Fruit fly (Drosophila melanogaster) S2 (cell line): Measurements from ENCODE around the gene CG16798.

Source experiments
- CG8478 ChIP-seq: fragments of >200 bp; optimal IDR thresholded peaks from 2 replicates; lab custom pipeline; 2018
- CTCF ChIP-seq, 2 experiments: fragments of >200 bp; optimal IDR thresholded peaks; 2 replicates each; lab custom pipeline; 2018

CG16798 gene

DNA sequence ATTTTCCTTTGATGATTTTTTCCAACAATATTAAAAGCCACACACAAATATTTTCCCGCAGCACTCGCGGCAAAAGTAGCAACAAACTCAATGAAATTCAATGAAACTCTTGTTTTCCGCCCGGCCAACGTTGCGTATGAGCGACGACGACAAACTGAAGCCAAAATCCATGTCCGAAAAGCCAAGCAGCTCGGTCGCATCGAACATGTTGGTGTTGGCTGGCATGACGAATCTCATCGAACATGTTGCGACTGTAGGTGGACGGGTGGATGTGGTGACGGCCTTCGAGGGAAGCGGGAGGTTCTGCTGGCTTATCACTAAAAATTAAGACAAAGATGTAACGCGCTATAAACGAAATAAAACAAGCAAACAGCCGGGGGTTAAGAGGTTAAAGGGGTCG lies 17.1 kb upstream of the CG16798 start:
- TF ChIP-seq CTCF (optimal IDR thresholded peaks at IDR 0.05; lab: Kevin White, UChicago) (no peak), CG8478 (lab: Kevin White, UChicago) (no peak)

DNA sequence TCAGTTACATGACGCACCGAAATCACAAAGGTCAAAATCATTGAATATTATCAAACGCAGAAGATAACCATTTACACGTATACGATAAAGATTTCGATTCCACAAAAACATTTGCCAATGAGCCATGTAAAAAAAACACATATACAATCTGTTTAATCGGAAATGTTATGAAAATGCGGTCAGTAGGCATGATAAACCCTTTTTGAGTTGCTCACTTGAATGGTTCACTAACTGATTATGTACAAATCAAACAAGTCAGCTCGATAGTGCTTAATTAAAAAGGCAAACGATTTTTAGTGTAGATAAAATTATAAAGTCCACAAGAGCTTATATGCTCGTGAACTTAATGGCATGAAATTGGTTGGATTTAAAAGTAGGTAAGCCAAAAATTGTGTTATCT lies 14.9 kb upstream of the CG16798 start:
- TF ChIP-seq CTCF (optimal IDR thresholded peaks at IDR 0.05; lab: Kevin White, UChicago) (no peak), CG8478 (lab: Kevin White, UChicago) (no peak)

DNA sequence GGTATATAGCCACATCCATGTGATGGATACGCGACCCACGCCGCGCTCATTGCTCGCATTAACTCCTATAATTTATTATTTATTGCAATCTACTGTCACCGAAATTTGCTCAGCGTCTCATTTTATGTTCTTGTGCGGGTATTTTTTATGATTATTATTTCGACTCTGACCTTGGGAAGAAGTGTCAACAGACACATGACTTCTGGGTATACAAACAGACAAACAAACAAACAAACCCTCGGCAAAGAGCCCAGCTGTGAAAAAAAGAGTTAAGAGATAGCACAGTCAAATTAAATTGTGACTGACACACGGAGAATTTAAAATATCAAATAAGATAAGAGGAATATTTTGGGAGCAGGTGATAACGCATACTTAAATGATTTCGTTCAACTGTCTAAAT lies 7.8 kb upstream of the CG16798 start:
- TF ChIP-seq CG8478 (lab: Kevin White, UChicago) (no peak), CTCF (optimal IDR thresholded peaks at IDR 0.05; lab: Kevin White, UChicago) (no peak)

DNA sequence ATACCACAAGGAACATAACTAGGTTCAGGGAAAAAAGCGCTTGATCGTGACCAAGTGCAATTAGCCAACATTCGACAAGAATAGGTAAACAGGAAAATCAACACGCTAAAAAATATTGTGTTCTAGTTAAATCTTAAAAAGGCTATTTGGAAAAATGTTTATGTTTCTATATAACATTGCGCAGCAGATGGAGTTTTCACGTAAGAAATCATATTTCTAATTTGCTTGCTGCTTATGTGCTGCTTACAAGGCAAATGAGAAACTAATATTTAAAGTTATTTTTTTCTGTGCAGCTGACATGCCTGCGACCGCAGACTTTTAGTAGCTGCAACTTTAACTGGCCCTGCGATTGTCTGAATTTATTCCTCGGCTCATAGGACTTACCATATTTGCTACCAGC lies 827 bp downstream of the CG16798 start:
- TF ChIP-seq CTCF (optimal IDR thresholded peaks at IDR 0.05; lab: Kevin White, UChicago) (no peak), CG8478 (lab: Kevin White, UChicago) (no peak)

DNA sequence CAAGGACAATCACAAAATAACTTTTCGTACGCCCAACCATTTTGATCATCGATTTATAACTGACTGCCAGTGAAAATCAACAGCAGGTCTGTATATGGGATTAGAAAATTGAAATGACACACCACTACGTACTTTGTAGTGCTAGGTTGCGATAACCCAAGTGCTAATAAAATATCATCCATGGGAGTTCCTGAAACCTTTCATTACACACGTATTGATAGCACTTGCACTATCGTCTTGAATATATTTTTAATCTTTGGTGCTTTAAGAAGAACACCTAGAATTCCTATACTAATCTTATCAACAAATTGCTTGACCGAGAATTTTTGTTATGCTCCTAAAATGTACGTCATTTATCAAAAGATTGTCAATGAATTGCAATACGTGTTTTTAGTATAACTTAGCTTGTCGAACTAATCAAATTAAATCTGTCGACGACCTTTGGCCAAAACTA lies 8.1 kb downstream of the CG16798 start, which contains the start of gene Ugt37A1:
Gene Ugt37A1, minus strand, starts transcription at position 51 of the 454 bp plus-strand sequence.
- TF ChIP-seq CG8478 (lab: Kevin White, UChicago), result no peak
- no peak for TF ChIP-seq CTCF (optimal IDR thresholded peaks at IDR 0.05; lab: Kevin White, UChicago)

DNA sequence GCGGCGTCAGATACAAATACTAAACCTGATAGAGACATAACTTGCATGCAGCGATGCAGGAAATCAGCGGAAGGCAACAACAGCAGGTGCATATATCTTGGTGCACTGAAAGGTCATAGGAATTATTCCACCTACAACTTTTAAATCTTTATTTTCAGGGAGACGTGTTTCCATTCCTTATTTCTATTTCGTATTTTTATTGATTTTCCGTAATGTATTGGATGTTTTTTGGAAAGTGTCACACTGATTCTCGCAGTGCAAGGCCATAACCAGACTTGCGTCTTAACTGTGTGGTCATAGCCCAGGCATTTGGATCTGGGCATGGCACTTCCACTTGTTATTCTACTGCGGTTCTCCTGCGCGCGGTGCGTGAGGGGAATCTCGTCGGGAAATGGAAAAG lies 10.7 kb downstream of the CG16798 start:
- no peak for TF ChIP-seq CG8478 (lab: Kevin White, UChicago)
- no peak for TF ChIP-seq CTCF (optimal IDR thresholded peaks at IDR 0.05; lab: Kevin White, UChicago)

DNA sequence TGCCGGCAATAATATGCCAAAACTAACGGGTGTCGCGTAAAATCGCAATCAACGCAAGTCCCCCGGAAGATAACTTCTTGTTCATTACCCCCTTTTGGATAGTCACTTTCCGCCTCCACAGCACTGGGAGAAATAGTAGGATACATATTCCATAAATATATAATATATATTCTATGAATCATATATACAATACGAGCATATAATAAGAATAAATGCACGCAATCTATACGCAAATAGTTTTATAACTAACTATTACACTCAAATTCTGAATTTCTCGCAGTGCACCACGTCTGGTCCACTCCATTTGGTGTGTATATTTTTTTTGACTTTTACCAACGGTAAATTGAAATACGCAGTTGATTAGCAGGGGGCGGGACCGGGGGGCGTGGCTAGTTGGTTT lies 12.0 kb downstream of the CG16798 start:
- no peak for TF ChIP-seq CG8478 (lab: Kevin White, UChicago)

DNA sequence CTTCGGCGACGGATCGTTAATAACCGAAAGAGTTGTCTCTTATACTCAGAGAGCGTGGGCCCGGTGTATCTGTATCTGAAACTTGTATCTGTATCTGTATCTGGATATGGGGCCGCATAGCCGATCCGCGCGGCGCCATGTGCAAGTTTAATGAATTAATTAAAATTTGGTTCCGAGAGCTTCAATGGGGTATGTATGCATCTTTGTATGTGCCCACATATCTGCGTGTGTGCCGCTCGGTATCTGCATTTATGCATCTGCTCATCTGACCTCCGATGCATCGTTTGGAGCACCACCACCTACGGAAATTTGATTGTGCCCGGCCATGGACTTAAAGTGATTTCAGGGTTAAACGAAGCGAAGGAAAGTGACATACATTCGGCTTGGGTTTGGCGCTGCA lies 29.4 kb downstream of the CG16798 start:
- no peak for TF ChIP-seq CG8478 (lab: Kevin White, UChicago)

DNA sequence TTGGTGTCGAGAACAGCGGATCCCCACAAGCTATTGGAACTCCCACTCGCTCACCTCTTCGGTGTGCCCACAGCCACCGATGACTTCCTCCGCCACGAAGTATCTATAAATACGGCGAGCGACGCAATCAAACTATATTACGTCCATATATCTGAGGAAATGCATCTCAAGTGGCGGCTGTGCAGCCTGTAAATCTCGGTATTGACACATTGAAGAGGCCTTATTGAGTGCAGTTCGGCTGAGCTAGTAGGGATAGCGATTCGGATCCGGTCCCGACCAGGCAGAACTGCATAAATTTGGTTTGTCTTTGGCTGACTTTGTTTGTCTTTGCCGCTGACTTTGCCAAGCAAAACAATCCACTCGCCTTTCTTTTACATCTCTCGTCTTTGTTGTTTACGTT lies 30.0 kb downstream of the CG16798 start:
- TF ChIP-seq CTCF (optimal IDR thresholded peaks at IDR 0.05; lab: Kevin White, UChicago) (no peak), CG8478 (lab: Kevin White, UChicago) (no peak)

DNA sequence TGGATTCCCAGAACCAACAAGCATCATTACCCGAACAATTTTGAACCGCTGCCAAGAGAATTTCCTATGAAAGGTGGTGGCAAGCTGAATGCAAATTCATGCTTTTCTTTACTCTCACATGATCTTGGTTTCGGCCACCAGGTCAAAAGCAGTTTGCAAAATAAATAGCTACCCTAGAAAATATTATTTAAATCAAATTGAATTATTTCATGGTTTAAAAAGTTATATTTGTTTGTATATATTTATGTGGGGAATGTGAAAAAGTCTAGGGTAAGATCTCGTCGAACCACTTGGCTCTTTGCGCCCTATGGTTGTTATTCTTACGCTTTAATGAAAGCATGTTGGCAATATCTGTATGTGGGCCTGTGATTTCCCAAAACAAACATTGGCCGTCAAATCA lies 30.4 kb downstream of the CG16798 start:
- no peak for TF ChIP-seq CTCF (optimal IDR thresholded peaks at IDR 0.05; lab: Kevin White, UChicago)
- no peak for TF ChIP-seq CG8478 (lab: Kevin White, UChicago)

DNA sequence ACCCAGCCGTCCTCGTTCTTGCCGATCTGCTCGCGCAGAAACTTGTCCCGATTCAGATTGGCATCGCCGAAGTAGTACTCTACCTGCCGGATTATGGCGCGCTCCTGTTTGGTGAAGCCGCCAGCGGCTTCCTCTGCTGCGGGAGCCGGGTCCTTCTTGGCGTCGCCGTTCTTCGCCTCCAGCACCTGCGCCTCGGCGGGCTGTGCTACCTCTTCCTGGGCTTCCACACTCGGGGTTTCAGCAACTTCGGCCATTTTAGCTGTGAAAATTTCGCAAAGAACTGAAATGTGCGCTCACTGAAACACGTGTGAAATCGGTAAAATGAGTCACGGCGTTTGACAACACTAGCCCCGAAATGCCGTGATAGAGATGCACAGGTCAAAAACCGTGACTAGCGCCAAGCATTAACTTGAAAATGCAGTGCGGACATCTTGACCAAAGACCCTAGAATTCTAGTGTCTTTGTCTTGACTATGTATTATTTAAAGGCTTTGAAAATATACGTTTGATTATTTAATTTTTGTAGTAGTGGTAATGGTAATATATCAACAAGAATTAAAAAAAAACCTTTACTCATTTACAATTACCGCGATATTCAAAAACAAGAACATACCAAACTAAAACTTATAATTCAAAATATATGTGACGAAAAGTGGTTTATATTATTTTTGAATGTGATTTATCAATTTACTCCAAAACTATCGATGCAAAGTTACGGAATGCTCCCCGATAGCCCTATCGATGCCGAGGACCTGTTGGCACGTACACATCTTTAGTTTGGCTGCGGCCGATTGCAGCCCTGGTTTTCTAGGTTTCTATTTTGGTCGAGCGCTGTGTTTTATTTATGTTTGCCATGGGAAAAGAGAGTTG lies 32.3 kb downstream of the CG16798 start, which contains the start of the genes La and RtGEF:
Gene La, minus strand, starts transcription at position 342 of the 869 bp plus-strand sequence.
Gene RtGEF, plus strand, starts transcription at position 764 of the 869 bp plus-strand sequence.
- TF ChIP-seq CG8478 (lab: Kevin White, UChicago), result no peak
- TF ChIP-seq CTCF (optimal IDR thresholded peaks at IDR 0.05; lab: Kevin White, UChicago), result no peak

DNA sequence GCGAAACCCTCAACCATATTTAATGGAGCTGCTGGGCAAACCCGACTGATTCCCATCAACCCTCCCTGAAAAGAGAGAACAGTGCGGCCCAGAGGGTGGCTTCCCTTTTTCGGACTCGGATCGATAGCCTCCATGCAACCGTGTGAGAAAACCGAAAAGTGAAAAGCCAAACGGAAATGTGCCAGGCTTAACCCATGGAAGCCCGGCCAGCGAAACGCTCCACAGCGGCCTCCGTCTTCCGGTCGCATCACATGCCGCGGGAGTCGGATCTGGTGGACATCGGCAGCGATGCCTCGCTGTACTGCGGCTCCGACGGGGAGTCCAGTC lies 40.2 kb downstream of the CG16798 start:
- TF ChIP-seq CG8478 (lab: Kevin White, UChicago), result no peak
- no peak for TF ChIP-seq CTCF (optimal IDR thresholded peaks at IDR 0.05; lab: Kevin White, UChicago)

DNA sequence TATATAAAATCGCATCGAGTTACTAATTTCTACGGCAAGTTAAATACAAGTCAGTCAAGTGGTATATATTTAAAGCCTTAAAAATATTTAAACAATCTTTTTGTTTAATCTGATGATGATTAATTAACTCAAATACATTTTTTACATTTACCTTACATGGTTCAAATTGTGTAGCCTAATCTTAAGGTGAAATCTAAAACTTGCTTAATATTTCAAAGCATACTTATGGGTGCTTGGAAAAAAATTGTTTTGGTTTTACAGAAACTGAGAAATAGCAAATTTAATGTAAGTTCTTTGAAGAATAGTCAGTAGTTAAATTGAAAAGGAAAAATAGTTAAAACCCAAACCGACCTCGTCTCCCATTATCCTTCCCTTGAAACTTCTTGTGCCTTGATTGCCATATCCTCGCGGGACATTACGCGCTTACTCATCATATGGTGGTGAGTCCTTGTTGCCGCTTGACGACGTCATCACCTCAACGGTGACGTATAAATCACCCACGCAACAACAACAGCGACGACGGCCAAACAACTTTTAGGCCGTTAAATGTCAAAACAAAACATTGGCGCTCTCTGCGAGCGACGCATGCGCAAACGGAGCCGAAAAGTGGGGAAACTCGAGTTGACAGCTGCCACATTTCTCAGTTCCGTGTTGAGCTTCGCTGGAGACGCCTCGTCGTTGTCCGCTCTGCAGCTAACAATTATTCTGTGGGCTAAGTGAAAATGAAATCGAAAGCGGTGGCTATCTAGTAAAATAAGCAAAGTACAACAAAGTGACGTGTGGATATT lies 40.8 kb downstream of the CG16798 start:
- no peak for TF ChIP-seq CG8478 (lab: Kevin White, UChicago)
- TF ChIP-seq CTCF (optimal IDR thresholded peaks at IDR 0.05; lab: Kevin White, UChicago), result no peak

DNA sequence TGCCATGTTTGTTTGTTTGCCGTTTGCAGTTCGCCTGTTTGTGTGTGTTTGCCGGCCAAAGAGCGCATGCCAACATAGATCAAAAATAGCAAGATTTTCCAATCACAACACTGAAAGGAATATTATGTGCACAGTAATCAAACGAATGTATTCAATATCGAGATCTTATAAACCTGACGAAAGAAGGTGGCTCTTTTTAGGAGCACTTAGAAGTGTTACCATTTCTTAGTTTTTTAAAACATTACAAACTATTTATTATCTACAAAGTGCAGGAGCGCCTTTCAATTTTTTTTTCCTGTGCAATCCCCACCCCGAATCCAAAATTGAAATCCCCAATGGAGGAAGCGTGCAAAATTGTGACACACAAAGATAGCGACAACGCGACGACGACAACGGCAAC lies 41.5 kb downstream of the CG16798 start:
- TF ChIP-seq CTCF (optimal IDR thresholded peaks at IDR 0.05; lab: Kevin White, UChicago), result no peak

DNA sequence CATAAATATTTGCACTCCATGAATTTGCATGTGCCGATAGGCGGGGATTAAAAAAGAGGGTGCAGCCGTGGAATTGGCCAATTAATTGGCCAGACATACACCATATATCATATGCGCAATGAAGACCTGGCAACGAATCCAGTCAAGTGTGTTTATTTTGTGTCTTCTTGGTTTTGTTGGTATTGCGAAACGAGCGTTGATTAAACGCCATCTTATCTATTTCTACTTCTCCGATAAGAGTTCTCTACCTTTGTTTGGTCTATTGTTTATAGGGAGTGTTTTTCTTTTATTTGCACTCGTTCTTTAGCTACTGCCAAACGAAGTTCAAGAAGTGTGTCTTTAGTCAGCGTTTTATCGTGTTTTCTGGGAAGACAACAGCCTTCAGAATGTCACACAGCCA lies 44.4 kb downstream of the CG16798 start:
- TF ChIP-seq CTCF (optimal IDR thresholded peaks at IDR 0.05; lab: Kevin White, UChicago), result no peak
- no peak for TF ChIP-seq CG8478 (lab: Kevin White, UChicago)
